Worm (Caenorhabditis elegans): ENCODE results near the gene str-112.

str-112 gene

DNA sequence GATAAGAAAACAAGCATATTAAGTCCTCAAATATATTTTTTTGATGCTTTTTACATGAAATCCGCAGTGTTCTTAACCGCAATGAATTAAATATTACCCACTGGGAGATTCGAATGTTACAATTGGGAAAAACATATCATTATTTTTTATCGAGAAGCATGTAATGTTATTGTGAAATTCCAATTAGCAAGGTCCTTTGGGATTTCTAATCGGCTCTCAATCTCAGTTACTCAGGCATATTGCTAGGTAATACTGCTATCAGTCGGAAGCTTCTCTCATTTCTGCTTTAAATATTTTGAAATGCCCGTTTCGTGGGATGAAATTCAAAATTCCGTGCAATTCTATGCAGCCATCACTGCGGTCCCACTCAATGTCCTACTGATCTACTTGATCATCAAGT lies 21.2 kb upstream of the str-112 start, which contains the start of gene str-204:
Gene str-204, plus strand, starts transcription at position 301 of the 400 bp plus-strand sequence.
- TF ChIP-seq skn-1 (tag; optimal IDR thresholded peaks at IDR 0.05) (no peak), daf-8 (GFP tag; IDR thresholded peaks at IDR 0.05) (no peak), aha-1 (tag) (no peak), mdl-1 (tag; optimal IDR thresholded peaks at IDR 0.05) (no peak), nhr-6 (tag; optimal IDR thresholded peaks at IDR 0.05) (no peak), F10B5.3 (tag; optimal IDR thresholded peaks at IDR 0.05) (no peak), nhr-237 (tag; optimal IDR thresholded peaks at IDR 0.05) (no peak), aly-2 (tag; optimal IDR thresholded peaks at IDR 0.05) (no peak), jun-1 (tag; optimal IDR thresholded peaks at IDR 0.05) (no peak), lim-7 (GFP tag; IDR thresholded peaks at IDR 0.05) (no peak), ceh-44 (GFP tag; IDR thresholded peaks at IDR 0.05) (no peak), unc-39 (tag; optimal IDR thresholded peaks at IDR 0.05) (no peak), hlh-30 (tag; optimal IDR thresholded peaks at IDR 0.05; ENCODE audit: insufficient read depth) (no peak), nhr-48 (tag; optimal IDR thresholded peaks at IDR 0.05) (no peak), zfp-2 (tag; optimal IDR thresholded peaks at IDR 0.05) (no peak), hlh-11 (tag; optimal IDR thresholded peaks at IDR 0.05) (no peak), hmg-1.1 (GFP tag; IDR thresholded peaks at IDR 0.05) (no peak), attf-4 (tag; optimal IDR thresholded peaks at IDR 0.05) (no peak), saeg-2 (GFP tag; IDR thresholded peaks at IDR 0.05) (no peak), mep-1 (tag; optimal IDR thresholded peaks at IDR 0.05) (no peak)

DNA sequence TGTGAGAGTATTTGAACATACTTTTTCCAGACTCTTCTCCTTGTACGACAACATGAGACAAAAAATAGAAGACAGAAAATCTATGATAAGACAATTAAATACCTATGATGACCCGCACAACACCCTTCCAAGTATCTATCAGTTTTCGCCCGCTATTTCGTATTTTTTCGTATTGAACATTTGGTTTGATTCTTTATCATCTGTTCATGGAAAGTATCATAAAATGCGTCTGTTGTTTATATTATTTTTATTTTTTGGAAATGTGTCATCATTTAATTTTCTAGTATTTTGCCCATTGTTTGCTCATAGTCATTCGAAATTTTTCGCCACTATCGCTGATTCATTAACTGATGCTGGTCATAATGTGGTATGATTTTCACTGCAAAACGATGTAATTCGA lies 18.9 kb upstream of the str-112 start, which contains the start of gene ugt-39:
Gene ugt-39, plus strand, starts transcription at position 54 of the 400 bp plus-strand sequence.
- TF ChIP-seq dmd-6 (GFP tag; IDR thresholded peaks at IDR 0.05) (peak; percentile 70), aha-1 (tag) (no peak), nhr-102 (tag; optimal IDR thresholded peaks at IDR 0.05) (peak; percentile 68), hlh-11 (tag; optimal IDR thresholded peaks at IDR 0.05) (peak; percentile 52), nhr-77 (tag; optimal IDR thresholded peaks at IDR 0.05) (peak; percentile 28), snpc-4 (tag; optimal IDR thresholded peaks at IDR 0.05) (no peak), hlh-30 (tag; optimal IDR thresholded peaks at IDR 0.05; ENCODE audit: insufficient read depth) (peak; percentile 1), nhr-28 (tag; optimal IDR thresholded peaks at IDR 0.05) (peak; percentile 87), dve-1 (tag; optimal IDR thresholded peaks at IDR 0.05; ENCODE audit: insufficient read depth) (peak; percentile 16), F26F4.8 (GFP tag; conservative IDR thresholded peaks at IDR 0.05) (no peak), php-3 (GFP tag; IDR thresholded peaks at IDR 0.05) (0 out of 2 replicates have a peak, but pooled peaks have one; percentile 47), ztf-11 (tag; optimal IDR thresholded peaks at IDR 0.05) (no peak), daf-16 (GFP tag; optimal IDR thresholded peaks at IDR 0.05) (no peak), daf-16 (tag; optimal IDR thresholded peaks at IDR 0.05) (peak; percentile 91)

DNA sequence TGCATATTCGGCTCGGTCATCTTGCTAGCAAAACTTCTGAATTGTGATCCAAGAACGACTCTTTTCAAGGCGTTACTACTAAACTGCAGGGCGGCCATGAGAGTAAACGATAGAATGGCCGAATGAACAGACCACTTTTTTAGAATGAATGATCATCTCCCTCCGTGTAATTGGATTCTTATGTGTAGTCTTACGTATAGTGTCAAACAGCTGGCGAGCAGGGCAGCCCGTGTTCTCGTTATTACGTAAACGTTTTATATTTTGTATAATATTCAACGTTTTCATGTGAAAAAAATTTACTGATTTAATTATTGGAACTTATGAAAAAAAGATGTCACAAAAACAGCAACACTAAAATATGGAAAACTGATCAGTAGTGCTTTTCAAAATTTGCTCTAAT lies 17.9 kb upstream of the str-112 start, which contains the start of gene F10D2.10:
Gene F10D2.10, minus strand, starts transcription at position 101 of the 400 bp plus-strand sequence.
- TF ChIP-seq aha-1 (tag) = peak; percentile 68
- no peak for TF ChIP-seq snpc-4 (tag; optimal IDR thresholded peaks at IDR 0.05)

DNA sequence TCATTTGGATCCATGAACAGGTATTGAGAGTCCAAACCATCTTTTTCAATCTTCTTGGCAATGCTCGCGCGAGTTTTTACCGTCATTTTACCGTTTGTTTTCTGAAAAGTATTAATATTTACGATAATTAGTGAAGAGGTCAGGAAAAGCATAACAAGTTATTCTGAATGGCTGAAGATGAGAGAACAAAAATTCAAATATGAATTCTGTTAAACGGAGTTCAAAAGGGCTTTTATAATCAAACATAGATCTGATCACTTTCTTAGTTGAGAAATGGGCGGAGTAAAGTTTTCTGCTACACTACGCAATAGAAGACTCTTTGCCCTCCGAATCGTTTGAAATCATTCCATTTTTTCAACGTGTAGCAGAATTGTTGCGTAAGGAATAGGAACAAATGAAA lies 14.8 kb upstream of the str-112 start, which contains the start of gene fat-7:
Gene fat-7, minus strand, starts transcription at position 101 of the 400 bp plus-strand sequence.
- TF ChIP-seq F10B5.3 (tag; optimal IDR thresholded peaks at IDR 0.05) = no peak
- no peak for TF ChIP-seq gei-8 (GFP tag; optimal IDR thresholded peaks at IDR 0.05)
- no peak for TF ChIP-seq dmd-9 (GFP tag; IDR thresholded peaks at IDR 0.05)
- no peak for TF ChIP-seq egl-43 (GFP tag; IDR thresholded peaks at IDR 0.05)
- no peak for TF ChIP-seq lsy-2 (tag; optimal IDR thresholded peaks at IDR 0.05)
- no peak for TF ChIP-seq dve-1 (tag; optimal IDR thresholded peaks at IDR 0.05; ENCODE audit: insufficient read depth)
- TF ChIP-seq saeg-2 (GFP tag; IDR thresholded peaks at IDR 0.05) = no peak
- no peak for TF ChIP-seq mep-1 (tag; optimal IDR thresholded peaks at IDR 0.05)
- TF ChIP-seq madf-5 (GFP tag; IDR thresholded peaks at IDR 0.05) = no peak

Measured in whole organism, L4 larva.